Worm (Caenorhabditis elegans) whole organism, L4 larva: ENCODE data around the gene C14C10.10.

Source experiments
- F10B5.3 ChIP-seq: sonication (generic microtip); optimal IDR thresholded peaks from 2 replicates; lab custom pipeline; 2016; ENCODE audit warnings: mild to moderate bottlenecking, missing genetic modification characterization, missing compliant biosample characterization
- ZK546.5 ChIP-seq, 2 experiments: sonication (generic microtip); optimal IDR thresholded peaks; 2 replicates each; lab custom pipeline; 2017; ENCODE audit warnings: missing biosample characterization in 2 of 2, missing genetic modification characterization in 2 of 2
- duxl-1 ChIP-seq: sonication (generic microtip); optimal IDR thresholded peaks from 2 replicates; lab custom pipeline; 2016; ENCODE audit warnings: mild to moderate bottlenecking, missing genetic modification characterization, moderate library complexity, missing compliant biosample characterization; ENCODE audit not compliant: poor library complexity
- nhr-237 ChIP-seq: sonication (generic microtip); optimal IDR thresholded peaks from 2 replicates; lab custom pipeline; 2017; ENCODE audit warnings: missing biosample characterization, missing genetic modification characterization
- nhr-41 ChIP-seq: fragments of 200-800 bp; sonication (Bioruptor generic); IDR thresholded peaks from 2 replicates; pipeline ENCODE4 v1.3.6; 2022; ENCODE audit warnings: missing genetic modification reagents, missing genetic modification characterization, missing compliant biosample characterization
- pha-4 ChIP-seq, 2 experiments: fragments of 150-350 bp in 1 of 2; fragments of 200-800 bp in 1 of 2; sonication (Bioruptor generic) in 1 of 2; IDR thresholded peaks in 1 of 2; optimal IDR thresholded peaks in 1 of 2; 2 replicates each; pipeline versions ENCODE4 v1.3.6 to Lab custom; 2014 to 2022; ENCODE audit warnings: missing genetic modification characterization in 2 of 2, missing genetic modification reagents in 2 of 2, missing biosample characterization in 1 of 2, missing compliant biosample characterization in 1 of 2
- zfp-3 ChIP-seq: fragments of 200-800 bp; sonication (Bioruptor generic); conservative IDR thresholded peaks from 2 replicates; pipeline ENCODE4 v1.3.6; 2022; ENCODE audit warnings: missing genetic modification reagents, missing genetic modification characterization, missing compliant biosample characterization

ce11 chrV:12553286-12553725 lies 45.6 kb downstream of the C14C10.10 start:
- TF ChIP-seq nhr-237 (tag; lab: Kevin White, UChicago) (no peak), zfp-3 (GFP tag; lab: Robert Waterston, UW) (no peak), pha-4 (GFP tag; IDR thresholded peaks at IDR 0.05; lab: Robert Waterston, UW) (no peak), pha-4 (tag; optimal IDR thresholded peaks at IDR 0.05; lab: Kevin White, UChicago) (no peak), duxl-1 (tag; lab: Kevin White, UChicago) (no peak), ZK546.5 (tag; optimal IDR thresholded peaks at IDR 0.05; lab: Kevin White, UChicago) (no peak), nhr-41 (GFP tag; lab: Robert Waterston, UW) (no peak), F10B5.3 (tag; lab: Kevin White, UChicago) (no peak)
